Fruit fly (Drosophila melanogaster) whole organism, embryonic: Measurements from ENCODE around the gene CG10874.

Experiments used
- Antp ChIP-seq: fragments of 200-800 bp; sonication (Bioruptor generic); optimal IDR thresholded peaks from 3 replicates; lab custom pipeline; 2016; ENCODE audit warnings: missing biosample characterization, missing genetic modification characterization
- BtbVII ChIP-seq: fragments of 200-800 bp; sonication (Bioruptor generic); optimal IDR thresholded peaks from 3 replicates; lab custom pipeline; 2017; ENCODE audit warnings: missing biosample characterization, mild to moderate bottlenecking, missing genetic modification characterization
- CG1024 ChIP-seq: fragments of 200-800 bp; sonication (Bioruptor generic); IDR thresholded peaks from 2 replicates; pipeline ENCODE4 v1.3.6; 2022; ENCODE audit warnings: missing biosample characterization, missing genetic modification characterization
- CG11247 ChIP-seq: fragments of 200-800 bp; sonication (Bioruptor generic); IDR thresholded peaks from 2 replicates; pipeline ENCODE4 v1.3.6; 2022; ENCODE audit warnings: missing biosample characterization, missing genetic modification characterization
- CG11456 ChIP-seq: fragments of 200-800 bp; sonication (Bioruptor generic); IDR thresholded peaks from 3 replicates; pipeline ENCODE4 v1.3.6; 2022; ENCODE audit warnings: missing biosample characterization, missing genetic modification characterization
- CG11696 ChIP-seq: fragments of 200-800 bp; sonication (Bioruptor generic); IDR thresholded peaks from 2 replicates; pipeline ENCODE4 v1.3.6; 2022; ENCODE audit warnings: missing biosample characterization, missing genetic modification characterization
- CG11723 ChIP-seq: fragments of 200-800 bp; sonication (Bioruptor generic); optimal IDR thresholded peaks from 2 replicates; lab custom pipeline; 2017; ENCODE audit warnings: missing biosample characterization, mild to moderate bottlenecking, missing genetic modification characterization
- CG12219 ChIP-seq: fragments of 200-800 bp; sonication (Bioruptor generic); optimal IDR thresholded peaks from 3 replicates; lab custom pipeline; 2018; ENCODE audit warnings: missing biosample characterization, mild to moderate bottlenecking, missing genetic modification characterization
- CG12659 ChIP-seq: fragments of 200-800 bp; sonication (Bioruptor generic); optimal IDR thresholded peaks from 3 replicates; lab custom pipeline; 2017; ENCODE audit warnings: mild to moderate bottlenecking, missing biosample characterization, missing genetic modification reagents, missing genetic modification characterization
- CG13424 ChIP-seq: fragments of 200-800 bp; sonication (Bioruptor generic); optimal IDR thresholded peaks from 2 replicates; lab custom pipeline; 2019; ENCODE audit warnings: missing biosample characterization, mild to moderate bottlenecking, missing genetic modification characterization, moderate library complexity
- CG15514 ChIP-seq: fragments of 200-800 bp; sonication (Bioruptor generic); optimal IDR thresholded peaks from 3 replicates; lab custom pipeline; 2017; ENCODE audit warnings: missing biosample characterization, missing genetic modification characterization, mild to moderate bottlenecking, moderate library complexity, missing genetic modification reagents
- CG2875 ChIP-seq: fragments of 200-800 bp; sonication (Bioruptor generic); optimal IDR thresholded peaks from 2 replicates; lab custom pipeline; 2017; ENCODE audit warnings: missing biosample characterization, mild to moderate bottlenecking, missing genetic modification characterization, missing genetic modification reagents
- CG31224 ChIP-seq: fragments of 200-800 bp; sonication (Bioruptor generic); IDR thresholded peaks from 2 replicates; pipeline ENCODE4 v1.3.6; 2022; ENCODE audit warnings: missing biosample characterization, missing genetic modification characterization
- CG31365 ChIP-seq: fragments of 200-800 bp; sonication (Bioruptor generic); optimal IDR thresholded peaks from 2 replicates; lab custom pipeline; 2018; ENCODE audit warnings: missing biosample characterization, mild to moderate bottlenecking, missing genetic modification characterization
- CG31441 ChIP-seq: fragments of 200-800 bp; sonication (Bioruptor generic); IDR thresholded peaks from 2 replicates; pipeline ENCODE4 v1.3.6; 2022; ENCODE audit warnings: missing biosample characterization, missing genetic modification characterization
- CG5953 ChIP-seq: fragments of 200-800 bp; sonication (Bioruptor generic); IDR thresholded peaks from 2 replicates; pipeline ENCODE4 v1.3.6; 2022; ENCODE audit warnings: missing biosample characterization, missing genetic modification characterization
- CG6175 ChIP-seq: fragments of 200-800 bp; sonication (Bioruptor generic); IDR thresholded peaks from 3 replicates; pipeline ENCODE4 v1.3.6; 2022; ENCODE audit warnings: missing biosample characterization, missing genetic modification characterization
- CG6683 ChIP-seq: fragments of 200-800 bp; sonication (Bioruptor generic); optimal IDR thresholded peaks from 2 replicates; lab custom pipeline; 2017; ENCODE audit warnings: missing biosample characterization, mild to moderate bottlenecking, missing genetic modification characterization, missing genetic modification reagents
- CG7271 ChIP-seq: fragments of 200-800 bp; sonication (Bioruptor generic); optimal IDR thresholded peaks from 2 replicates; lab custom pipeline; 2018; ENCODE audit warnings: missing biosample characterization, mild to moderate bottlenecking, missing genetic modification characterization, moderate library complexity
- CG7987 ChIP-seq: fragments of 200-800 bp; sonication (Bioruptor generic); optimal IDR thresholded peaks from 2 replicates; lab custom pipeline; 2018; ENCODE audit warnings: missing biosample characterization, mild to moderate bottlenecking, missing genetic modification characterization, moderate library complexity
- CG8478 ChIP-seq: fragments of >200 bp; optimal IDR thresholded peaks from 2 replicates; lab custom pipeline; 2018
- CHES-1-like ChIP-seq: fragments of 200-800 bp; sonication (Bioruptor generic); optimal IDR thresholded peaks from 2 replicates; lab custom pipeline; 2016; ENCODE audit warnings: missing biosample characterization, missing genetic modification characterization
- Dll ChIP-seq: fragments of 200-800 bp; sonication (Bioruptor generic); IDR thresholded peaks from 4 replicates; pipeline ENCODE4 v1.3.6; 2022; ENCODE audit warnings: missing biosample characterization, missing genetic modification characterization; ENCODE audit not compliant: partially characterized antibody
- Doc3 ChIP-seq: fragments of 200-800 bp; sonication (Bioruptor generic); IDR thresholded peaks from 3 replicates; pipeline ENCODE4 v1.3.6; 2022; ENCODE audit warnings: missing biosample characterization, missing genetic modification characterization; ENCODE audit not compliant: partially characterized antibody
- Gug ChIP-seq: fragments of 200-800 bp; sonication (Bioruptor generic); IDR thresholded peaks from 4 replicates; pipeline ENCODE4 v1.3.6; 2022; ENCODE audit warnings: missing biosample characterization, missing genetic modification characterization
- HLH54F ChIP-seq: fragments of 200-800 bp; sonication (Bioruptor generic); optimal IDR thresholded peaks from 3 replicates; lab custom pipeline; 2016; ENCODE audit warnings: missing biosample characterization, missing genetic modification characterization
- Hmr ChIP-seq: fragments of 200-800 bp; sonication (Bioruptor generic); optimal IDR thresholded peaks from 3 replicates; lab custom pipeline; 2017; ENCODE audit warnings: mild to moderate bottlenecking, missing biosample characterization, missing genetic modification reagents, missing genetic modification characterization
- Jarid2 ChIP-seq: fragments of 200-800 bp; sonication (Bioruptor generic); optimal IDR thresholded peaks from 3 replicates; lab custom pipeline; 2017; ENCODE audit warnings: mild to moderate bottlenecking, missing biosample characterization, missing genetic modification reagents, missing genetic modification characterization
- Neu2 ChIP-seq: fragments of 200-800 bp; sonication (Bioruptor generic); optimal IDR thresholded peaks from 3 replicates; lab custom pipeline; 2016; ENCODE audit warnings: missing biosample characterization, missing genetic modification characterization, borderline replicate concordance
- Oli ChIP-seq: fragments of 200-800 bp; sonication (Bioruptor generic); optimal IDR thresholded peaks from 2 replicates; lab custom pipeline; 2018; ENCODE audit warnings: missing biosample characterization, mild to moderate bottlenecking, missing genetic modification characterization, moderate library complexity
- PHDP ChIP-seq: fragments of 200-800 bp; sonication (Bioruptor generic); optimal IDR thresholded peaks from 3 replicates; lab custom pipeline; 2018; ENCODE audit warnings: missing biosample characterization, mild to moderate bottlenecking, missing genetic modification characterization, moderate library complexity
- Scr ChIP-seq: fragments of 200-800 bp; sonication (Bioruptor generic); IDR thresholded peaks from 2 replicates; pipeline ENCODE4 v1.3.6; 2022; ENCODE audit warnings: missing biosample characterization, missing genetic modification characterization; ENCODE audit not compliant: partially characterized antibody
- Six4 ChIP-seq: fragments of 200-800 bp; sonication (Bioruptor generic); optimal IDR thresholded peaks from 2 replicates; lab custom pipeline; 2016; ENCODE audit warnings: missing biosample characterization, missing genetic modification characterization
- Sox102F ChIP-seq: fragments of 200-800 bp; sonication (Bioruptor generic); optimal IDR thresholded peaks from 2 replicates; lab custom pipeline; 2018; ENCODE audit warnings: missing biosample characterization, mild to moderate bottlenecking, missing genetic modification characterization, moderate library complexity
- ase ChIP-seq: fragments of 200-800 bp; sonication (Bioruptor generic); IDR thresholded peaks from 3 replicates; pipeline ENCODE4 v1.3.6; 2022; ENCODE audit warnings: missing biosample characterization, missing genetic modification characterization
- bigmax ChIP-seq: fragments of 200-800 bp; sonication (Bioruptor generic); optimal IDR thresholded peaks from 2 replicates; lab custom pipeline; 2018; ENCODE audit warnings: missing biosample characterization, mild to moderate bottlenecking, missing genetic modification characterization
- ci ChIP-seq: fragments of 200-800 bp; sonication (Bioruptor generic); IDR thresholded peaks from 3 replicates; pipeline ENCODE4 v1.3.6; 2022; ENCODE audit warnings: missing biosample characterization, missing genetic modification characterization
- fd102C ChIP-seq: fragments of 200-800 bp; sonication (Bioruptor generic); optimal IDR thresholded peaks from 2 replicates; lab custom pipeline; 2018; ENCODE audit warnings: missing biosample characterization, mild to moderate bottlenecking, missing genetic modification characterization, moderate library complexity
- fd64A ChIP-seq: fragments of 200-800 bp; sonication (Bioruptor generic); optimal IDR thresholded peaks from 3 replicates; lab custom pipeline; 2018; ENCODE audit warnings: missing biosample characterization, mild to moderate bottlenecking, missing genetic modification characterization
- fru ChIP-seq: fragments of >200 bp; optimal IDR thresholded peaks from 2 replicates; lab custom pipeline; 2017
- her ChIP-seq: fragments of 200-800 bp; sonication (Bioruptor generic); optimal IDR thresholded peaks from 2 replicates; lab custom pipeline; 2016; ENCODE audit warnings: missing biosample characterization, missing genetic modification characterization
- knrl ChIP-seq: fragments of 200-800 bp; sonication (Bioruptor generic); IDR thresholded peaks from 3 replicates; pipeline ENCODE4 v1.3.6; 2022; ENCODE audit warnings: missing biosample characterization, missing genetic modification characterization; ENCODE audit not compliant: partially characterized antibody
- mirr ChIP-seq: fragments of 200-800 bp; sonication (Bioruptor generic); optimal IDR thresholded peaks from 3 replicates; lab custom pipeline; 2018; ENCODE audit warnings: missing biosample characterization, mild to moderate bottlenecking, missing genetic modification characterization
- org-1 ChIP-seq: fragments of 200-800 bp; sonication (Bioruptor generic); optimal IDR thresholded peaks from 2 replicates; lab custom pipeline; 2017; ENCODE audit warnings: missing biosample characterization, missing genetic modification characterization
- otp ChIP-seq: fragments of 200-800 bp; sonication (Bioruptor generic); IDR thresholded peaks from 3 replicates; pipeline ENCODE4, ENCODE4 v1.3.6; 2022; ENCODE audit warnings: missing biosample characterization, missing genetic modification characterization
- p53 ChIP-seq: fragments of 200-800 bp; sonication (Bioruptor generic); optimal IDR thresholded peaks from 2 replicates; lab custom pipeline; 2016; ENCODE audit warnings: missing biosample characterization, missing genetic modification characterization
- row ChIP-seq: fragments of 200-800 bp; sonication (Bioruptor generic); IDR thresholded peaks from 3 replicates; pipeline ENCODE4 v1.3.6; 2022; ENCODE audit warnings: missing biosample characterization, missing genetic modification characterization
- sc ChIP-seq, 3 experiments: fragments of >200 bp in 2 of 3; fragments of 200-800 bp in 1 of 3; sonication (Bioruptor generic) in 1 of 3; optimal IDR thresholded peaks; 2 replicates in 2 of 3; 3 replicates in 1 of 3; lab custom pipeline; 2017; ENCODE audit warnings: mild to moderate bottlenecking in 1 of 3, missing biosample characterization in 1 of 3, missing genetic modification characterization in 1 of 3, missing genetic modification reagents in 1 of 3
- seq ChIP-seq: fragments of 200-800 bp; sonication (Bioruptor generic); IDR thresholded peaks from 2 replicates; pipeline ENCODE4 v1.3.6; 2022; ENCODE audit warnings: missing biosample characterization, missing genetic modification characterization
- zen ChIP-seq: fragments of 200-800 bp; sonication (Bioruptor generic); optimal IDR thresholded peaks from 3 replicates; lab custom pipeline; 2018; ENCODE audit warnings: missing biosample characterization, mild to moderate bottlenecking, missing genetic modification characterization, moderate library complexity

Gene CG10874

dm6 chr2L:2163568-2163953, 28.6 kb downstream of the CG10874 start (continued):
- TF ChIP-seq Dll (GFP tag; lab: Robert Waterston, UW) (no peak), bigmax (GFP tag; lab: Kevin White, UChicago) (no peak), CG11696 (GFP tag; lab: Robert Waterston, UW) (peak; percentile 81), knrl (GFP tag; lab: Robert Waterston, UW) (no peak), fru (lab: Kevin White, UChicago) (no peak), BtbVII (GFP tag; lab: Kevin White, UChicago) (peak; percentile 79), CG13424 (tag; lab: Kevin White, UChicago) (peak; percentile 82), CG15514 (peak; percentile 52), CG2875 (GFP tag; lab: Kevin White, UChicago) (peak; percentile 89), p53 (peak; percentile 49), CG8478 (lab: Kevin White, UChicago) (no peak), Six4 (GFP tag; lab: Kevin White, UChicago) (peak; percentile 83), CG6175 (GFP tag; lab: Robert Waterston, UW) (peak; percentile 53), CG11247 (peak; percentile 83), CG1024 (GFP tag; lab: Robert Waterston, UW) (peak; percentile 92), Sox102F (peak; percentile 89), seq (peak; percentile 84), Antp (peak; percentile 91), CG7987 (GFP tag; lab: Kevin White, UChicago) (peak; percentile 57), Jarid2 (peak; percentile 50), CG31365 (tag; lab: Kevin White, UChicago) (peak; percentile 61), org-1 (GFP tag; lab: Kevin White, UChicago) (peak; percentile 90), CG31224 (GFP tag; lab: Robert Waterston, UW) (peak; percentile 83), CG11456 (GFP tag; lab: Robert Waterston, UW) (peak; percentile 86), CG31441 (GFP tag; lab: Robert Waterston, UW) (peak; percentile 91), otp (GFP tag; lab: Robert Waterston, UW) (peak; percentile 96), ci (GFP tag; lab: Robert Waterston, UW) (peak; percentile 96), her (GFP tag; lab: Kevin White, UChicago) (peak; percentile 78), PHDP (tag; lab: Kevin White, UChicago) (peak; percentile 83), CG11723 (peak; percentile 86), Doc3 (no peak), Hmr (GFP tag; lab: Kevin White, UChicago) (peak; percentile 83), Gug (GFP tag; lab: Robert Waterston, UW) (peak; percentile 95), CG12219 (GFP tag; lab: Kevin White, UChicago) (peak; percentile 80), mirr (GFP tag; lab: Kevin White, UChicago) (no peak), zen (peak; percentile 86), row (GFP tag; lab: Robert Waterston, UW) (peak; percentile 94), CG5953 (GFP tag; lab: Robert Waterston, UW) (peak; percentile 87), CG7271 (peak; percentile 53), CG6683 (GFP tag; lab: Kevin White, UChicago) (peak; percentile 41), Neu2 (peak; percentile 84), CG12659 (GFP tag; lab: Kevin White, UChicago) (peak; percentile 89), fd64A (GFP tag; lab: Kevin White, UChicago) (peak; percentile 70), Oli (peak; percentile 87), CHES-1-like (GFP tag; lab: Kevin White, UChicago) (peak; percentile 96), ase (GFP tag; lab: Robert Waterston, UW) (peak; percentile 90), Scr (no peak), fd102C (GFP tag; lab: Kevin White, UChicago) (peak; percentile 90), sc (optimal IDR thresholded peaks at IDR 0.05; lab: Kevin White, UChicago) (no peak), sc (GFP tag; optimal IDR thresholded peaks at IDR 0.05; lab: Kevin White, UChicago) (peak; percentile 88), HLH54F (peak; percentile 85)
